Fruit fly (Drosophila melanogaster): ENCODE results near the gene Obp83a.

Obp83a gene

DNA sequence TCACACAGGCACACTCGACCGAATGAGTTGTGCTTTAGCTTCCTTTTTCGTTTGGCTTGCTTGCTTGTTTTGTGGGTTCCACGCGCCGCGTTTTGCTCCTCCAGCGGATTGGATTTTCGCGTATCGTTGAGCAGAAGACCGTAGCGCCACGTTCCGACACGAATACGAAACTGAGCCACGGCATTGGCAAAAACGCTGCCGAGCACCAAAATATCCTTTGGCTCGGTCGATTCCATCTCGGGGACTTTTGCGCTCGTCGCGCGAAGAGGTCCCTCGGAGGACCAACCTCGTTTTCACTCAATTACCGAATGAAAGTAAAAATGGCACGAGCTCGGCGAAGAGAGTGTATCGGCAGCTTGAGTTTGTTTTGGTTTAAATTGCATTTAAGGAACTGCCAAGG lies 15.7 kb downstream of the Obp83a start, which contains the start of gene side-III:
side-III (minus strand) TSS at position 174 of the 400 bp plus-strand sequence.
- TF ChIP-seq CG33213 (GFP tag; optimal IDR thresholded peaks at IDR 0.05) (no peak), CG11456 (GFP tag; IDR thresholded peaks at IDR 0.05) (no peak), CG10959 (GFP tag; IDR thresholded peaks at IDR 0.05) (no peak), Mad (GFP tag; optimal IDR thresholded peaks at IDR 0.05) (no peak), Dbx (GFP tag; IDR thresholded peaks at IDR 0.05) (no peak), Dek (tag; optimal IDR thresholded peaks at IDR 0.05) (no peak), CG10274 (GFP tag; optimal IDR thresholded peaks at IDR 0.05) (no peak), Jarid2 (GFP tag; optimal IDR thresholded peaks at IDR 0.05) (peak; percentile 6), CG8359 (GFP tag; optimal IDR thresholded peaks at IDR 0.05; ENCODE audit: borderline replicate concordance) (no peak), CG2116 (GFP tag; optimal IDR thresholded peaks at IDR 0.05) (no peak), CG7786 (GFP tag; optimal IDR thresholded peaks at IDR 0.05) (no peak), trh (GFP tag; optimal IDR thresholded peaks at IDR 0.05) (no peak), Scr (GFP tag; IDR thresholded peaks at IDR 0.05; ENCODE audit: partially characterized antibody) (no peak), CG31224 (GFP tag; IDR thresholded peaks at IDR 0.05) (no peak), Gsc (GFP tag; IDR thresholded peaks at IDR 0.05) (no peak), fd102C (GFP tag; optimal IDR thresholded peaks at IDR 0.05) (no peak), ATbp (GFP tag; optimal IDR thresholded peaks at IDR 0.05) (no peak), B-H2 (GFP tag; optimal IDR thresholded peaks at IDR 0.05) (no peak), chm (GFP tag; IDR thresholded peaks at IDR 0.05) (no peak), CG8388 (GFP tag; optimal IDR thresholded peaks at IDR 0.05) (no peak), seq (GFP tag; IDR thresholded peaks at IDR 0.05) (no peak), CG32772 (GFP tag; IDR thresholded peaks at IDR 0.05) (no peak), Ets65A (GFP tag) (peak; percentile 54), CG10267 (tag; optimal IDR thresholded peaks at IDR 0.05) (no peak), CG14667 (GFP tag; IDR thresholded peaks at IDR 0.05) (0 out of 2 replicates have a peak, but pooled peaks have one; percentile 7), CG13287 (GFP tag; IDR thresholded peaks at IDR 0.05; ENCODE audit: partially characterized antibody) (no peak), Deaf1 (tag; optimal IDR thresholded peaks at IDR 0.05) (peak; percentile 96), Rfx (GFP tag; IDR thresholded peaks at IDR 0.05) (0 out of 2 replicates have a peak, but pooled peaks have one; percentile 8), chif (GFP tag; optimal IDR thresholded peaks at IDR 0.05) (no peak), bowl (GFP tag; IDR thresholded peaks at IDR 0.05) (no peak), CG7839 (tag; optimal IDR thresholded peaks at IDR 0.05) (no peak), onecut (GFP tag; IDR thresholded peaks at IDR 0.05) (peak; percentile 51), CG12219 (GFP tag; optimal IDR thresholded peaks at IDR 0.05) (no peak), jigr1 (GFP tag; IDR thresholded peaks at IDR 0.05) (no peak), inv (GFP tag; IDR thresholded peaks at IDR 0.05; ENCODE audit: partially characterized antibody) (no peak), zfh1 (GFP tag; IDR thresholded peaks at IDR 0.05) (no peak), z (GFP tag; IDR thresholded peaks at IDR 0.05) (peak; percentile 89), CG11093 (GFP tag; IDR thresholded peaks at IDR 0.05) (no peak), abd-A (tag; optimal IDR thresholded peaks at IDR 0.05) (peak; percentile 6), CG30020 (tag; optimal IDR thresholded peaks at IDR 0.05) (no peak), CG12391 (tag; optimal IDR thresholded peaks at IDR 0.05) (no peak), Nf-YC (tag; optimal IDR thresholded peaks at IDR 0.05) (peak; percentile 11), CG6175 (GFP tag; IDR thresholded peaks at IDR 0.05) (no peak), Xrp1 (GFP tag; IDR thresholded peaks at IDR 0.05) (no peak), oc (tag; optimal IDR thresholded peaks at IDR 0.05) (no peak), fd64A (GFP tag; optimal IDR thresholded peaks at IDR 0.05) (no peak), Lim3 (GFP tag; IDR thresholded peaks at IDR 0.05) (no peak), CG1602 (GFP tag; optimal IDR thresholded peaks at IDR 0.05) (no peak), sc (optimal IDR thresholded peaks at IDR 0.05) (no peak), sc (GFP tag; optimal IDR thresholded peaks at IDR 0.05) (no peak), HHEX (GFP tag; optimal IDR thresholded peaks at IDR 0.05) (no peak), CG34422 (GFP tag; IDR thresholded peaks at IDR 0.05) (no peak), CG14441 (GFP tag; IDR thresholded peaks at IDR 0.05) (no peak)

All from whole organism, embryonic.